Fruit fly (Drosophila melanogaster) whole organism: ENCODE data around the gene Gyc89Db.

Experiments
- CG8478 ChIP-seq: fragments of >200 bp; optimal IDR thresholded peaks from 2 replicates; lab custom pipeline; 2018; ENCODE audit warnings: inconsistent platforms
- Dll ChIP-seq: fragments of >200 bp; optimal IDR thresholded peaks from 2 replicates; lab custom pipeline; 2017
- EcR ChIP-seq, 2 experiments: fragments of >200 bp; optimal IDR thresholded peaks; 2 replicates each; lab custom pipeline; 2017; ENCODE audit warnings: missing biosample characterization in 2 of 2, missing genetic modification characterization in 2 of 2, missing genetic modification reagents in 2 of 2
- pan ChIP-seq: fragments of >200 bp; optimal IDR thresholded peaks from 2 replicates; lab custom pipeline; 2017
- psq ChIP-seq: fragments of >200 bp; optimal IDR thresholded peaks from 2 replicates; lab custom pipeline; 2017

- TF ChIP-seq CG8478 (lab: Kevin White, UChicago), result no peak
- TF ChIP-seq EcR (GFP tag; optimal IDR thresholded peaks at IDR 0.05; lab: Kevin White, UChicago), result no peak
- no peak for TF ChIP-seq Dll (lab: Kevin White, UChicago)
- TF ChIP-seq psq (lab: Kevin White, UChicago), result no peak
- TF ChIP-seq pan, result no peak
These were observed 4.6 kb upstream of the Gyc89Db start, which contains the start of gene Gyc89Da for dm6 chr3R:16472301-16472700.
